Fruit fly (Drosophila melanogaster) whole organism, wandering third instar larva: ENCODE measurements around the gene IntS4.

Source experiments
- Abd-B ChIP-seq: fragments of >200 bp; optimal IDR thresholded peaks from 2 replicates; lab custom pipeline; 2017; ENCODE audit warnings: missing biosample characterization, missing genetic modification characterization
- CG32264 ChIP-seq: fragments of 200-800 bp; sonication (Bioruptor generic); optimal IDR thresholded peaks from 2 replicates; lab custom pipeline; 2016; ENCODE audit warnings: missing biosample characterization, missing genetic modification characterization
- CG9705 ChIP-seq: fragments of 200-800 bp; sonication (Bioruptor generic); optimal IDR thresholded peaks from 2 replicates; lab custom pipeline; 2018; ENCODE audit warnings: missing biosample characterization, mild to moderate bottlenecking, missing genetic modification characterization
- CrebA ChIP-seq: fragments of 200-800 bp; sonication (Bioruptor generic); optimal IDR thresholded peaks from 2 replicates; lab custom pipeline; 2016; ENCODE audit warnings: missing biosample characterization, mild to moderate bottlenecking, missing genetic modification characterization, borderline replicate concordance
- Dfd ChIP-seq: fragments of >200 bp; optimal IDR thresholded peaks from 2 replicates; lab custom pipeline; 2017; ENCODE audit warnings: missing biosample characterization, missing genetic modification characterization
- Dif ChIP-seq: fragments of 200-275, 200-300 bp; sonication (Bioruptor generic); optimal IDR thresholded peaks from 2 replicates; lab custom pipeline; 2018; ENCODE audit warnings: missing biosample characterization, missing genetic modification characterization; ENCODE audit not compliant: partially characterized antibody
- GATAd ChIP-seq: sonication (Bioruptor generic); optimal IDR thresholded peaks from 2 replicates; lab custom pipeline; 2016; ENCODE audit warnings: missing biosample characterization, missing genetic modification characterization
- HLH106 ChIP-seq: fragments of 200-800 bp; optimal IDR thresholded peaks from 3 replicates; lab custom pipeline; 2019; ENCODE audit warnings: missing biosample characterization, mild to moderate bottlenecking, missing genetic modification characterization, moderate library complexity
- Hnf4 ChIP-seq: fragments of 200-800 bp; sonication (Bioruptor generic); optimal IDR thresholded peaks from 2 replicates; lab custom pipeline; 2016; ENCODE audit warnings: missing biosample characterization, mild to moderate bottlenecking, missing genetic modification characterization
- Hr78 ChIP-seq: fragments of >200 bp; optimal IDR thresholded peaks from 2 replicates; lab custom pipeline; 2017; ENCODE audit warnings: missing biosample characterization, missing genetic modification characterization
- Hr83 ChIP-seq: fragments of 200-300 bp; sonication (Bioruptor generic); optimal IDR thresholded peaks from 2 replicates; lab custom pipeline; 2016; ENCODE audit warnings: missing biosample characterization, mild to moderate bottlenecking, missing genetic modification characterization, moderate library complexity; ENCODE audit not compliant: poor library complexity, severe bottlenecking
- Jra ChIP-seq: sonication (Bioruptor generic); optimal IDR thresholded peaks from 2 replicates; lab custom pipeline; 2016; ENCODE audit warnings: missing biosample characterization, missing genetic modification characterization
- Mio ChIP-seq: sonication (Bioruptor generic); optimal IDR thresholded peaks from 2 replicates; lab custom pipeline; 2016; ENCODE audit warnings: missing biosample characterization, missing genetic modification characterization
- Myc ChIP-seq: fragments of >200 bp; optimal IDR thresholded peaks from 2 replicates; lab custom pipeline; 2017
- N ChIP-seq: fragments of >200 bp; optimal IDR thresholded peaks from 2 replicates; lab custom pipeline; 2018; ENCODE audit warnings: missing biosample characterization, missing external identifiers, missing genetic modification characterization
- OdsH ChIP-seq: fragments of 200-800 bp; sonication (Bioruptor generic); optimal IDR thresholded peaks from 2 replicates; lab custom pipeline; 2016; ENCODE audit warnings: missing biosample characterization, mild to moderate bottlenecking, missing genetic modification characterization
- Rel ChIP-seq, 2 experiments: fragments of 200-800 bp; sonication (Bioruptor generic) in 1 of 2; optimal IDR thresholded peaks; 2 replicates in 1 of 2; 3 replicates in 1 of 2; lab custom pipeline; 2016 to 2019; ENCODE audit warnings: mild to moderate bottlenecking in 2 of 2, missing biosample characterization in 2 of 2, missing genetic modification characterization in 2 of 2, moderate library complexity in 1 of 2
- Sp1 ChIP-seq: fragments of 200-800 bp; sonication (Bioruptor generic); optimal IDR thresholded peaks from 3 replicates; lab custom pipeline; 2019; ENCODE audit warnings: missing biosample characterization, mild to moderate bottlenecking, missing genetic modification characterization, moderate library complexity
- Vsx2 ChIP-seq: fragments of 200-300, 225-300 bp; sonication (Bioruptor generic); optimal IDR thresholded peaks from 2 replicates; lab custom pipeline; 2018; ENCODE audit warnings: missing biosample characterization, missing genetic modification characterization; ENCODE audit not compliant: partially characterized antibody
- br ChIP-seq: fragments of 200-800 bp; sonication (Bioruptor generic); optimal IDR thresholded peaks from 2 replicates; lab custom pipeline; 2016; ENCODE audit warnings: missing biosample characterization, missing genetic modification characterization
- brk ChIP-seq: fragments of 200-800 bp; sonication (Bioruptor generic); optimal IDR thresholded peaks from 2 replicates; lab custom pipeline; 2016; ENCODE audit warnings: missing biosample characterization, mild to moderate bottlenecking, missing genetic modification characterization
- dl ChIP-seq, 2 experiments: fragments of 175-275, 200-275 bp in 1 of 2; fragments of 200-275 bp in 1 of 2; sonication (Bioruptor generic); optimal IDR thresholded peaks; lab custom pipeline; 2018; ENCODE audit warnings: mild to moderate bottlenecking in 2 of 2, missing biosample characterization in 2 of 2, missing genetic modification characterization in 2 of 2, moderate library complexity in 2 of 2; ENCODE audit not compliant: partially characterized antibody in 2 of 2, insufficient read depth in 1 of 2
- dmrt93B ChIP-seq: fragments of 200-800 bp; sonication (Bioruptor generic); optimal IDR thresholded peaks from 2 replicates; lab custom pipeline; 2018; ENCODE audit warnings: missing biosample characterization, mild to moderate bottlenecking, missing genetic modification characterization
- dsf ChIP-seq: sonication (Bioruptor generic); optimal IDR thresholded peaks from 2 replicates; lab custom pipeline; 2016; ENCODE audit warnings: missing biosample characterization, missing genetic modification characterization, borderline replicate concordance
- ey ChIP-seq: fragments of 200-800 bp; sonication (Bioruptor generic); optimal IDR thresholded peaks from 2 replicates; lab custom pipeline; 2016; ENCODE audit warnings: missing biosample characterization, missing genetic modification characterization
- foxo ChIP-seq, 2 experiments: fragments of 200-800 bp; sonication (Bioruptor generic); optimal IDR thresholded peaks; 2 replicates in 1 of 2; 3 replicates in 1 of 2; lab custom pipeline; 2016 to 2017; ENCODE audit warnings: missing biosample characterization in 2 of 2, missing genetic modification characterization in 2 of 2
- fru ChIP-seq: fragments of 200-800 bp; sonication (Bioruptor generic); optimal IDR thresholded peaks from 3 replicates; lab custom pipeline; 2016; ENCODE audit warnings: missing biosample characterization, mild to moderate bottlenecking, missing genetic modification characterization
- h ChIP-seq: fragments of 200-800 bp; sonication (Bioruptor generic); optimal IDR thresholded peaks from 3 replicates; lab custom pipeline; 2016; ENCODE audit warnings: missing biosample characterization, mild to moderate bottlenecking, missing genetic modification characterization
- jim ChIP-seq: fragments of 175-275, 200-325 bp; sonication (Bioruptor generic); optimal IDR thresholded peaks from 2 replicates; lab custom pipeline; 2016; ENCODE audit warnings: missing biosample characterization, mild to moderate bottlenecking, missing genetic modification characterization
- lola ChIP-seq: fragments of >200 bp; optimal IDR thresholded peaks from 2 replicates; lab custom pipeline; 2017; ENCODE audit warnings: missing biosample characterization, missing genetic modification characterization
- pan ChIP-seq: fragments of >200 bp; optimal IDR thresholded peaks from 2 replicates; lab custom pipeline; 2017
- psq ChIP-seq: fragments of 200-800 bp; sonication (Bioruptor generic); optimal IDR thresholded peaks from 3 replicates; lab custom pipeline; 2017; ENCODE audit warnings: missing biosample characterization, mild to moderate bottlenecking, missing genetic modification characterization, moderate library complexity
- rgr ChIP-seq: fragments of 200-800 bp; sonication (Bioruptor generic); optimal IDR thresholded peaks from 3 replicates; lab custom pipeline; 2016; ENCODE audit warnings: missing biosample characterization, mild to moderate bottlenecking, missing genetic modification characterization
- sage ChIP-seq: fragments of 200-800 bp; sonication (Bioruptor generic); optimal IDR thresholded peaks from 2 replicates; lab custom pipeline; 2016; ENCODE audit warnings: missing biosample characterization, mild to moderate bottlenecking, missing genetic modification characterization
- sv ChIP-seq: fragments of 200-800 bp; sonication (Bioruptor generic); optimal IDR thresholded peaks from 3 replicates; lab custom pipeline; 2016; ENCODE audit warnings: missing biosample characterization, missing genetic modification characterization
- tai ChIP-seq: sonication (Bioruptor generic); optimal IDR thresholded peaks from 2 replicates; lab custom pipeline; 2016; ENCODE audit warnings: missing biosample characterization, missing genetic modification characterization
- usp ChIP-seq: fragments of >200 bp; optimal IDR thresholded peaks from 2 replicates; lab custom pipeline; 2017; ENCODE audit warnings: missing biosample characterization, missing genetic modification characterization
- woc ChIP-seq: sonication (Bioruptor generic); optimal IDR thresholded peaks from 2 replicates; lab custom pipeline; 2016; ENCODE audit warnings: missing biosample characterization, mild to moderate bottlenecking, missing genetic modification characterization

IntS4 gene

dm6 chrX:8560087-8560999 is 1.8 kb upstream of the IntS4 start, which contains the start of the genes CG12112 and Trf4-1:
CG12112 (minus strand) TSS chrX:8560192.
Trf4-1 (plus strand) TSS chrX:8560322.
- no peak for TF ChIP-seq usp (GFP tag; lab: Kevin White, UChicago)
- TF ChIP-seq dsf (GFP tag; lab: Kevin White, UChicago) = no peak
- TF ChIP-seq CG9705 = no peak
- peak; percentile 35 for TF ChIP-seq fru
- TF ChIP-seq ey (GFP tag; lab: Kevin White, UChicago) = peak; percentile 24
- peak in 1 of 2 experiments; percentile 58 for TF ChIP-seq foxo (GFP tag; optimal IDR thresholded peaks at IDR 0.05; lab: Kevin White, UChicago)
- no peak for TF ChIP-seq CrebA (GFP tag; lab: Kevin White, UChicago)
- peak; percentile 40 for TF ChIP-seq HLH106
- TF ChIP-seq Dif (GFP tag; lab: Kevin White, UChicago) = peak; percentile 27
- peak; percentile 35 for TF ChIP-seq br
- no peak for TF ChIP-seq dmrt93B (GFP tag; lab: Kevin White, UChicago)
- TF ChIP-seq Abd-B (GFP tag; lab: Kevin White, UChicago) = no peak
- TF ChIP-seq Myc = peak; percentile 49
- peak; percentile 35 for TF ChIP-seq brk
- no peak for TF ChIP-seq sage (GFP tag; lab: Kevin White, UChicago)
- TF ChIP-seq Hnf4 (GFP tag; lab: Kevin White, UChicago) = peak; percentile 71
- no peak for TF ChIP-seq tai (GFP tag; lab: Kevin White, UChicago)
- no peak for TF ChIP-seq Rel (GFP tag; optimal IDR thresholded peaks at IDR 0.05; lab: Kevin White, UChicago)
- peak; percentile 59 for TF ChIP-seq Rel (tag; optimal IDR thresholded peaks at IDR 0.05; lab: Kevin White, UChicago)
- TF ChIP-seq Vsx2 (GFP tag; lab: Kevin White, UChicago) = no peak
- no peak for TF ChIP-seq lola (GFP tag; lab: Kevin White, UChicago)
- peak in 1 of 2 experiments; percentile 15 for TF ChIP-seq dl (GFP tag; optimal IDR thresholded peaks at IDR 0.05; lab: Kevin White, UChicago; ENCODE audit: insufficient read depth in 1 of 2, partially characterized antibody in 2 of 2)
- peak; percentile 32 for TF ChIP-seq Hr83 (GFP tag; lab: Kevin White, UChicago)
- TF ChIP-seq Hr78 = no peak
- no peak for TF ChIP-seq Dfd (GFP tag; lab: Kevin White, UChicago)
- no peak for TF ChIP-seq Sp1 (GFP tag; lab: Kevin White, UChicago)
- peak; percentile 26 for TF ChIP-seq rgr
- no peak for TF ChIP-seq sv (GFP tag; lab: Kevin White, UChicago)
- peak; percentile 31 for TF ChIP-seq h (GFP tag; lab: Kevin White, UChicago)
- peak; percentile 2 for TF ChIP-seq OdsH (GFP tag; lab: Kevin White, UChicago)
- peak; percentile 75 for TF ChIP-seq woc (GFP tag; lab: Kevin White, UChicago)
- TF ChIP-seq GATAd (GFP tag; lab: Kevin White, UChicago) = no peak
- TF ChIP-seq CG32264 = no peak
- no peak for TF ChIP-seq pan (lab: Kevin White, UChicago)
- no peak for TF ChIP-seq jim (GFP tag; lab: Kevin White, UChicago)
- TF ChIP-seq psq = peak; percentile 37
- TF ChIP-seq Jra (GFP tag; lab: Kevin White, UChicago) = peak; percentile 66
- TF ChIP-seq Mio (GFP tag; lab: Kevin White, UChicago) = no peak
- no peak for TF ChIP-seq N (GFP tag; lab: Kevin White, UChicago)

- TF ChIP-seq dmrt93B (GFP tag; lab: Kevin White, UChicago) (no peak), lola (GFP tag; lab: Kevin White, UChicago) (no peak), N (GFP tag; lab: Kevin White, UChicago) (no peak), fru (no peak), foxo (GFP tag; optimal IDR thresholded peaks at IDR 0.05; lab: Kevin White, UChicago) (no peak), woc (GFP tag; lab: Kevin White, UChicago) (no peak), psq (no peak), Jra (GFP tag; lab: Kevin White, UChicago) (no peak)
Measured at dm6 chrX:8554303-8554702, 4.3 kb downstream of the IntS4 start.
